Fruit fly (Drosophila melanogaster): ENCODE data around the gene Srp68.
A peak's percentile ranks its signal among the peaks of the same experiment; 100 is the strongest.

Srp68 gene

DNA sequence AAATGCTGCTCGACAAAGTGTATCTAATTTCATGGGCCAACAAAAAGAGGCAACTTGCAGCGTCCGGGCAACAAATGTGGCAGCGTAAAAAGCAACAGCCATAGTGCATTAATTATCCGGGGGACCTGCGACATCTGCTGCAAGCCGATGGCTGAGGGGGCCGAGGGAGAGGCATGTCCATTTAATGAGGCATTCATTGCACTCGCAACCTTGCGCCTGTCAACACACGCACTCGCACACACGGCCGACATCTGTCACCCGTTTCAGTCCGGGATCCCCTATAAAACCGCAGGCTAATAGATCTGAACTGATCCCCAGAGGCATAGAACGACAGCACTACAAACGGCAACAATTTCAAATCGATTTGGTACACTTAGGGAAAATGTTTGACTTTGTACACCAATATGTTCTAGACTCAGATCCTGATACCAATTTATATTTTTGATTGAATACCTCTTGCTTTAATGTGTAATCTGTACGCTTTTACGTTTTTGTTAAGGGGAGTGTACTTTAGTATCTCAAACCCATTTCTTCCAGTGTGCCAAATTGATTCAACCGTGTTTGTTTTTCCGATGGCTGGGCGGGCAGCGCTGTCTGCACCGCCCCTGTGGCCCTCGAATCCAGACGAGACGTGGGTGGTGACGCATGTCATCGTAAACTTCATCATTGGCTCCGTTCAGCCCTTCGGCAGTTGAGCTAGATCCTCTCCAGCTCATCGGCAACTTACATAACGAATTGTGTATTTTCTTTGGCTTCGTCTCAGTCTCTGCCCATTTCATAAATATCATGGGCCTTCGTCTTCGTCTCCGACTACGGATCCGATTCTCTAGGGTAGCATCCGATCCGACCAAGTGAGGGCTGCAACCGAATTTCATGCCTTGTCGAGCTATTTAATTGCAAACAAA, 36.9 kb downstream of the Srp68 start (continued):
- TF ChIP-seq fd96Cb (tag; optimal IDR thresholded peaks at IDR 0.05): peak; percentile 82
- TF ChIP-seq sens (GFP tag): peak; percentile 98
- peak; percentile 63 for TF ChIP-seq CG18476 (GFP tag; optimal IDR thresholded peaks at IDR 0.05)
- no peak for TF ChIP-seq Dbx (GFP tag; IDR thresholded peaks at IDR 0.05)
- TF ChIP-seq ttk (GFP tag; IDR thresholded peaks at IDR 0.05): peak; percentile 75
- peak; percentile 56 for TF ChIP-seq kni (GFP tag; optimal IDR thresholded peaks at IDR 0.05)
- TF ChIP-seq lab (GFP tag; optimal IDR thresholded peaks at IDR 0.05): peak; percentile 34
- peak; percentile 68 for TF ChIP-seq CG12219 (GFP tag; optimal IDR thresholded peaks at IDR 0.05)
- TF ChIP-seq Lhr (GFP tag; optimal IDR thresholded peaks at IDR 0.05): peak; percentile 36
- no peak for TF ChIP-seq corto (GFP tag; optimal IDR thresholded peaks at IDR 0.05)
- peak; percentile 15; the same call in 1 of the 3 replicates for TF ChIP-seq CG14050 (GFP tag; IDR thresholded peaks at IDR 0.05)
- TF ChIP-seq D (optimal IDR thresholded peaks at IDR 0.05): peak; percentile 33
- peak; percentile 84 for TF ChIP-seq D (GFP tag; optimal IDR thresholded peaks at IDR 0.05)
- no peak for TF ChIP-seq CG30020 (tag; optimal IDR thresholded peaks at IDR 0.05)
- peak; percentile 72 for TF ChIP-seq pb (GFP tag; optimal IDR thresholded peaks at IDR 0.05)
- TF ChIP-seq Ssrp (tag; optimal IDR thresholded peaks at IDR 0.05): peak; percentile 72
- TF ChIP-seq esg (GFP tag; conservative IDR thresholded peaks at IDR 0.05): peak; percentile 69
- TF ChIP-seq Sry-δ (GFP tag; optimal IDR thresholded peaks at IDR 0.05): peak; percentile 38
- peak in 1 of 2 experiments; percentile 16 for TF ChIP-seq tll (GFP tag; optimal IDR thresholded peaks at IDR 0.05)
- TF ChIP-seq slou (GFP tag; optimal IDR thresholded peaks at IDR 0.05): peak; percentile 40
- TF ChIP-seq caup (GFP tag; optimal IDR thresholded peaks at IDR 0.05; ENCODE audit: severe bottlenecking): peak; percentile 4
- peak; percentile 34 for TF ChIP-seq disco-r (GFP tag; optimal IDR thresholded peaks at IDR 0.05)
- no peak for TF ChIP-seq D19B (GFP tag; optimal IDR thresholded peaks at IDR 0.05)
- peak; percentile 67 for TF ChIP-seq CG5245 (GFP tag; optimal IDR thresholded peaks at IDR 0.05)
- TF ChIP-seq CG8765 (GFP tag; IDR thresholded peaks at IDR 0.05): peak; percentile 93
- peak; percentile 11 for TF ChIP-seq CG9876 (GFP tag; optimal IDR thresholded peaks at IDR 0.05)
- peak; percentile 74 for TF ChIP-seq gsb-n (tag; optimal IDR thresholded peaks at IDR 0.05)
- peak; percentile 68 for TF ChIP-seq Hsf (GFP tag; optimal IDR thresholded peaks at IDR 0.05)
- peak; percentile 84 for TF ChIP-seq CG4424 (GFP tag; optimal IDR thresholded peaks at IDR 0.05)
- TF ChIP-seq vvl (GFP tag; IDR thresholded peaks at IDR 0.05): peak; percentile 91
- TF ChIP-seq CG7839 (tag; optimal IDR thresholded peaks at IDR 0.05): peak; percentile 71
- TF ChIP-seq HHEX (GFP tag; optimal IDR thresholded peaks at IDR 0.05): peak; percentile 38
- TF ChIP-seq pita (GFP tag; optimal IDR thresholded peaks at IDR 0.05): no peak
- no peak for TF ChIP-seq cg (GFP tag; optimal IDR thresholded peaks at IDR 0.05)
- peak; percentile 57 for TF ChIP-seq CG8281 (tag; optimal IDR thresholded peaks at IDR 0.05)
- TF ChIP-seq p53 (GFP tag; optimal IDR thresholded peaks at IDR 0.05): peak; percentile 79
- peak; percentile 89 for TF ChIP-seq ara (GFP tag; IDR thresholded peaks at IDR 0.05)
- peak; percentile 76 for TF ChIP-seq CG16863 (GFP tag; optimal IDR thresholded peaks at IDR 0.05)
- peak; percentile 46; the same call in 2 of the 3 replicates for TF ChIP-seq B-H1 (GFP tag; IDR thresholded peaks at IDR 0.05)
- peak; percentile 42; the same call in 1 of the 2 replicates for TF ChIP-seq stc (GFP tag; IDR thresholded peaks at IDR 0.05)
- TF ChIP-seq vfl (GFP tag; optimal IDR thresholded peaks at IDR 0.05): peak; percentile 4
- TF ChIP-seq CG17612 (GFP tag; IDR thresholded peaks at IDR 0.05): no peak
- peak; percentile 89 for TF ChIP-seq dmrt11E (tag; optimal IDR thresholded peaks at IDR 0.05)
- no peak for TF ChIP-seq CG34376 (GFP tag; optimal IDR thresholded peaks at IDR 0.05)
- peak; percentile 66; the same call in 1 of the 3 replicates for TF ChIP-seq ase (GFP tag; IDR thresholded peaks at IDR 0.05)
- TF ChIP-seq nau (GFP tag; optimal IDR thresholded peaks at IDR 0.05): no peak
- TF ChIP-seq CG8089 (GFP tag; optimal IDR thresholded peaks at IDR 0.05): peak; percentile 38
- TF ChIP-seq sqz (GFP tag; optimal IDR thresholded peaks at IDR 0.05): peak; percentile 65
